Fruit fly (Drosophila melanogaster): ENCODE results near the gene CG13068.
A peak's percentile ranks its signal among the peaks of the same experiment; 100 is the strongest.

The CG13068 gene

DNA sequence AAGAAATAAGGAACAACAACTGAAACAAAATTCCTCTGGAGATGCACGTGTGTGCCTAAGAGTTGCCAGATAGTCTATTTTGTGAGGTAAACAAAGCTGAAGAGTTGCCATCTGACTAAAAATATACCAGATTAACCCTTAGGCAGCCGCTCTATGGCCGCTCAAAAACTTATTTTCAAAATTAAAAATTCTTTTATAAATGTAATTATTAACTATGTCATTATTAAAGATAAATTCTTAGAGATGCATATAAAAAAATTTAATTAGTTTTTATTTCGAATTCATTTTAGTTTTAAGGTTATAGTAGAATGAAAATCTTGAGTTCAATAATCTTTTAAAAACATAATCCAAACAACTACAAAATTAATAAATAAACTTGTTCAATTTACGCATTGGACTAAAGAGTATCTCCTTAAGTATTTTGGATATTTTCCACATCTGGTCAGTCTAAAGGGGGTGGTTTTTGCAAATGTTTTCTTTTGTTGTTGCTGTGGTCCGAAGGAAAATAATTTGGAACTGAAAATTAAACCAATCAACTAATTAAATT lies 40.5 kb upstream of the CG13068 start, which contains the start of gene Tmx3 (continued):
- TF ChIP-seq Trl (optimal IDR thresholded peaks at IDR 0.05) (no peak), Trl (GFP tag; optimal IDR thresholded peaks at IDR 0.05) (peak; percentile 52), CG13775 (GFP tag; optimal IDR thresholded peaks at IDR 0.05) (peak; percentile 87), Jarid2 (GFP tag; optimal IDR thresholded peaks at IDR 0.05) (no peak), jigr1 (GFP tag; IDR thresholded peaks at IDR 0.05) (peak; percentile 77), Mad (GFP tag; optimal IDR thresholded peaks at IDR 0.05) (peak; percentile 36), Dek (tag; optimal IDR thresholded peaks at IDR 0.05) (peak; percentile 92), Dll (GFP tag; IDR thresholded peaks at IDR 0.05; ENCODE audit: partially characterized antibody) (0 out of 4 replicates have a peak, but pooled peaks have one; percentile 38), ato (GFP tag; IDR thresholded peaks at IDR 0.05; ENCODE audit: partially characterized antibody) (no peak), en (GFP tag; optimal IDR thresholded peaks at IDR 0.05) (no peak), stc (GFP tag; IDR thresholded peaks at IDR 0.05) (peak; percentile 92), fu2 (GFP tag; optimal IDR thresholded peaks at IDR 0.05) (peak; percentile 44), hb (GFP tag; IDR thresholded peaks at IDR 0.05; ENCODE audit: partially characterized antibody) (no peak), ranshi (GFP tag; IDR thresholded peaks at IDR 0.05) (peak; percentile 95), E2f2 (GFP tag; IDR thresholded peaks at IDR 0.05) (peak; percentile 73), NfI (GFP tag; optimal IDR thresholded peaks at IDR 0.05) (peak; percentile 86), CG10366 (GFP tag; IDR thresholded peaks at IDR 0.05) (peak; percentile 91), CG3065 (GFP tag; optimal IDR thresholded peaks at IDR 0.05) (peak; percentile 82), sens-2 (GFP tag; IDR thresholded peaks at IDR 0.05) (peak; percentile 74), CG6272 (GFP tag; IDR thresholded peaks at IDR 0.05) (peak; percentile 92), scrt (GFP tag; optimal IDR thresholded peaks at IDR 0.05) (peak; percentile 67), mam (GFP tag; optimal IDR thresholded peaks at IDR 0.05) (peak; percentile 81), hth (optimal IDR thresholded peaks at IDR 0.05) (no peak), Meics (GFP tag; optimal IDR thresholded peaks at IDR 0.05) (peak; percentile 88), Tbp (GFP tag; optimal IDR thresholded peaks at IDR 0.05) (no peak), YL-1 (GFP tag; optimal IDR thresholded peaks at IDR 0.05) (peak; percentile 84), Antp (GFP tag; optimal IDR thresholded peaks at IDR 0.05) (peak; percentile 65), Hr78 (GFP tag; optimal IDR thresholded peaks at IDR 0.05) (no peak), tll (GFP tag; optimal IDR thresholded peaks at IDR 0.05) (peak in 1 of 2 experiments; percentile 24), Fer1 (GFP tag; optimal IDR thresholded peaks at IDR 0.05) (no peak), luna (GFP tag; optimal IDR thresholded peaks at IDR 0.05) (no peak), inv (GFP tag; IDR thresholded peaks at IDR 0.05; ENCODE audit: partially characterized antibody) (no peak), so (GFP tag; IDR thresholded peaks at IDR 0.05) (peak; percentile 77; the same call in 2 of the 3 replicates), sd (tag; optimal IDR thresholded peaks at IDR 0.05) (peak; percentile 85), CG11456 (GFP tag; IDR thresholded peaks at IDR 0.05) (peak; percentile 95), lola (GFP tag; optimal IDR thresholded peaks at IDR 0.05) (peak in 1 of 3 experiments; percentile 91), MTF-1 (GFP tag; optimal IDR thresholded peaks at IDR 0.05; ENCODE audit: borderline replicate concordance) (no peak), psq (GFP tag; optimal IDR thresholded peaks at IDR 0.05) (peak; percentile 58), yki (optimal IDR thresholded peaks at IDR 0.05) (no peak), CG7556 (GFP tag; optimal IDR thresholded peaks at IDR 0.05) (peak; percentile 86), Poxn (GFP tag; IDR thresholded peaks at IDR 0.05) (peak; percentile 79), CG18262 (tag; optimal IDR thresholded peaks at IDR 0.05) (peak; percentile 91), CG6654 (GFP tag; optimal IDR thresholded peaks at IDR 0.05) (peak; percentile 33), Xrp1 (GFP tag; IDR thresholded peaks at IDR 0.05) (peak; percentile 90), CG17612 (GFP tag; IDR thresholded peaks at IDR 0.05) (no peak; the same call in 1 of the 2 replicates), CG6765 (GFP tag; optimal IDR thresholded peaks at IDR 0.05) (peak; percentile 58), Atf3 (GFP tag; optimal IDR thresholded peaks at IDR 0.05) (peak; percentile 38), cas (GFP tag; IDR thresholded peaks at IDR 0.05) (peak; percentile 86), dmrt99B (tag; optimal IDR thresholded peaks at IDR 0.05) (no peak), Camta (GFP tag; optimal IDR thresholded peaks at IDR 0.05) (peak; percentile 20), dm (GFP tag; optimal IDR thresholded peaks at IDR 0.05) (peak; percentile 93)
